Worm (Caenorhabditis elegans): ENCODE data around the gene fbxa-190.

ce11 chrX:1394437-1394836, 22.6 kb downstream of the fbxa-190 start:
- TF ChIP-seq aly-2 (tag; optimal IDR thresholded peaks at IDR 0.05) (no peak), ztf-11 (tag; optimal IDR thresholded peaks at IDR 0.05) (no peak), egl-27 (tag; optimal IDR thresholded peaks at IDR 0.05) (no peak), sox-4 (tag; optimal IDR thresholded peaks at IDR 0.05) (no peak), unc-62 (GFP tag; optimal IDR thresholded peaks at IDR 0.05) (no peak), ceh-82 (tag; optimal IDR thresholded peaks at IDR 0.05) (no peak), ceh-8 (GFP tag; optimal IDR thresholded peaks at IDR 0.05) (no peak), hlh-4 (tag; optimal IDR thresholded peaks at IDR 0.05) (no peak), unc-98 (GFP tag; IDR thresholded peaks at IDR 0.05) (no peak), unc-130 (tag; optimal IDR thresholded peaks at IDR 0.05) (no peak), nhr-90 (tag; optimal IDR thresholded peaks at IDR 0.05; ENCODE audit: poor library complexity) (no peak), isw-1 (GFP tag; IDR thresholded peaks at IDR 0.05) (no peak), zag-1 (tag; optimal IDR thresholded peaks at IDR 0.05) (no peak), ama-1 (optimal IDR thresholded peaks at IDR 0.05) (no peak)

Data from whole organism, L1 larva.